Worm (Caenorhabditis elegans) whole organism, young adult: ENCODE measurements around the gene F17C11.4.
A peak's percentile ranks its signal among the peaks of the same experiment; 100 is the strongest.

Experiments
- B0019.2 ChIP-seq: fragments of 200-800 bp; sonication (Bioruptor generic); conservative IDR thresholded peaks from 2 replicates; pipeline ENCODE4 v1.3.6; 2022; ENCODE audit warnings: missing genetic modification reagents, missing genetic modification characterization, missing compliant biosample characterization
- B0035.1 ChIP-seq: sonication (generic microtip); optimal IDR thresholded peaks from 2 replicates; lab custom pipeline; 2016; ENCODE audit warnings: missing genetic modification characterization, mild to moderate bottlenecking, missing compliant biosample characterization, missing genotype, missing genetic modification reagents
- B0336.3 ChIP-seq: fragments of 200-800 bp; sonication (Bioruptor generic); IDR thresholded peaks from 2 replicates; pipeline ENCODE4 v1.3.6; 2022; ENCODE audit warnings: missing genetic modification characterization, missing compliant biosample characterization
- F23B12.7 ChIP-seq: sonication (generic microtip); optimal IDR thresholded peaks from 2 replicates; lab custom pipeline; 2017; ENCODE audit warnings: missing genetic modification characterization, mild to moderate bottlenecking, missing compliant biosample characterization, antibody characterized with exemption, moderate library complexity; ENCODE audit not compliant: insufficient read depth
- T26A5.8 ChIP-seq: sonication (generic microtip); optimal IDR thresholded peaks from 2 replicates; lab custom pipeline; 2016; ENCODE audit warnings: missing genetic modification characterization, missing compliant biosample characterization
- Y53F4B.3 ChIP-seq: fragments of 200-800 bp; sonication (Bioruptor generic); IDR thresholded peaks from 2 replicates; pipeline ENCODE4 v1.3.6; 2022; ENCODE audit warnings: missing genetic modification reagents, missing genetic modification characterization, missing compliant biosample characterization
- Y53G8AR.9 ChIP-seq: fragments of 200-800 bp; sonication (Bioruptor generic); conservative IDR thresholded peaks from 2 replicates; pipeline ENCODE4 v1.3.6; 2022; ENCODE audit warnings: missing genetic modification reagents, missing genetic modification characterization, missing compliant biosample characterization
- ama-1 ChIP-seq, 3 experiments: fragments of 150-350 bp in 1 of 3; sonication (generic microtip) in 2 of 3; optimal IDR thresholded peaks; 2 replicates each; lab custom pipeline; 2014 to 2018; ENCODE audit warnings: missing biosample characterization in 2 of 3, missing genetic modification characterization in 2 of 3, missing genetic modification reagents in 2 of 3
- atf-7 ChIP-seq: sonication (generic microtip); optimal IDR thresholded peaks from 2 replicates; lab custom pipeline; 2017; ENCODE audit warnings: mild to moderate bottlenecking, missing genetic modification characterization, missing compliant biosample characterization
- athp-1 ChIP-seq: sonication (generic microtip); optimal IDR thresholded peaks from 2 replicates; lab custom pipeline; 2017; ENCODE audit warnings: mild to moderate bottlenecking, missing genetic modification characterization, missing compliant biosample characterization
- bed-1 ChIP-seq: fragments of 200-800 bp; sonication (Bioruptor generic); IDR thresholded peaks from 2 replicates; pipeline ENCODE4 v1.3.6; 2022; ENCODE audit warnings: missing genetic modification reagents, missing genetic modification characterization, missing compliant biosample characterization
- cebp-1 ChIP-seq, 2 experiments: fragments of 200-800 bp in 1 of 2; sonication (Bioruptor generic) in 1 of 2; sonication (generic microtip) in 1 of 2; IDR thresholded peaks in 1 of 2; optimal IDR thresholded peaks in 1 of 2; 2 replicates each; pipeline versions ENCODE4 v1.3.6 to Lab custom; 2017 to 2022; ENCODE audit warnings: missing compliant biosample characterization in 2 of 2, missing genetic modification characterization in 2 of 2, mild to moderate bottlenecking in 1 of 2, missing genetic modification reagents in 1 of 2, moderate library complexity in 1 of 2
- cebp-2 ChIP-seq: fragments of 200-800 bp; sonication (Bioruptor generic); IDR thresholded peaks from 2 replicates; pipeline ENCODE4 v1.3.6; 2022; ENCODE audit warnings: missing genetic modification characterization, missing compliant biosample characterization
- ceh-58 ChIP-seq: fragments of 200-800 bp; sonication (Bioruptor generic); IDR thresholded peaks from 2 replicates; pipeline ENCODE4 v1.3.6; 2022; ENCODE audit warnings: missing genetic modification characterization, missing compliant biosample characterization
- ceh-91 ChIP-seq: fragments of 200-800 bp; sonication (Bioruptor generic); IDR thresholded peaks from 2 replicates; pipeline ENCODE4 v1.3.6; 2022; ENCODE audit warnings: missing genetic modification reagents, missing genetic modification characterization, missing compliant biosample characterization
- chd-7 ChIP-seq: sonication (generic microtip); optimal IDR thresholded peaks from 2 replicates; lab custom pipeline; 2016; ENCODE audit warnings: mild to moderate bottlenecking, missing genetic modification characterization, moderate library complexity, missing compliant biosample characterization
- dpl-1 ChIP-seq: fragments of 150-350 bp; optimal IDR thresholded peaks from 2 replicates; lab custom pipeline; 2014; ENCODE audit warnings: missing biosample characterization, missing genetic modification reagents, missing genetic modification characterization
- egl-44 ChIP-seq: fragments of 200-800 bp; sonication (Bioruptor generic); IDR thresholded peaks from 2 replicates; pipeline ENCODE4 v1.3.6; 2022; ENCODE audit warnings: missing genetic modification reagents, missing genetic modification characterization, missing compliant biosample characterization
- egrh-3 ChIP-seq: fragments of 200-800 bp; sonication (Bioruptor generic); IDR thresholded peaks from 2 replicates; pipeline ENCODE4 v1.3.6; 2022; ENCODE audit warnings: missing genetic modification reagents, missing genetic modification characterization, missing compliant biosample characterization
- ekl-4 ChIP-seq: fragments of 200-800 bp; sonication (Bioruptor generic); IDR thresholded peaks from 2 replicates; pipeline ENCODE4 v1.3.6; 2022; ENCODE audit warnings: missing genetic modification reagents, missing genetic modification characterization, missing compliant biosample characterization
- fkh-3 ChIP-seq: sonication (generic microtip); optimal IDR thresholded peaks from 2 replicates; lab custom pipeline; 2016; ENCODE audit warnings: mild to moderate bottlenecking, missing genetic modification characterization, missing compliant biosample characterization
- hlh-12 ChIP-seq: sonication (generic microtip); optimal IDR thresholded peaks from 2 replicates; lab custom pipeline; 2016; ENCODE audit warnings: missing genetic modification characterization, missing compliant biosample characterization
- hmg-1.2 ChIP-seq: fragments of 200-800 bp; sonication (Bioruptor generic); IDR thresholded peaks from 2 replicates; pipeline ENCODE4 v1.3.6; 2022; ENCODE audit warnings: missing genetic modification reagents, missing genetic modification characterization, missing compliant biosample characterization
- hrde-1 ChIP-seq: sonication (generic microtip); optimal IDR thresholded peaks from 2 replicates; lab custom pipeline; 2016; ENCODE audit warnings: missing genetic modification characterization, mild to moderate bottlenecking, missing compliant biosample characterization, moderate library complexity, missing genotype, missing genetic modification reagents, borderline replicate concordance
- let-526 ChIP-seq: fragments of 200-800 bp; sonication (Bioruptor generic); IDR thresholded peaks from 2 replicates; pipeline ENCODE4 v1.3.6; 2022; ENCODE audit warnings: missing genetic modification reagents, missing genetic modification characterization, missing compliant biosample characterization
- lin-54 ChIP-seq: fragments of 200-800 bp; sonication (Bioruptor generic); optimal IDR thresholded peaks from 2 replicates; lab custom pipeline; 2018; ENCODE audit warnings: mild to moderate bottlenecking, missing genetic modification characterization, missing compliant biosample characterization
- lsy-27 ChIP-seq: sonication (generic microtip); optimal IDR thresholded peaks from 2 replicates; lab custom pipeline; 2017; ENCODE audit warnings: missing genetic modification characterization, mild to moderate bottlenecking, missing compliant biosample characterization, antibody characterized with exemption, missing genotype, borderline replicate concordance; ENCODE audit not compliant: insufficient read depth
- madf-6 ChIP-seq: fragments of 200-800 bp; sonication (Bioruptor generic); IDR thresholded peaks from 2 replicates; pipeline ENCODE4 v1.3.6; 2022; ENCODE audit warnings: missing genetic modification reagents, missing genetic modification characterization, missing compliant biosample characterization
- nfya-1 ChIP-seq: sonication (generic microtip); optimal IDR thresholded peaks from 2 replicates; lab custom pipeline; 2017; ENCODE audit warnings: antibody characterized with exemption, missing compliant biosample characterization, missing genetic modification characterization, borderline replicate concordance; ENCODE audit not compliant: insufficient read depth
- nfya-2 ChIP-seq: fragments of 200-800 bp; sonication (Bioruptor generic); IDR thresholded peaks from 2 replicates; pipeline ENCODE4 v1.3.6; 2022; ENCODE audit warnings: missing genetic modification reagents, missing genetic modification characterization, missing compliant biosample characterization
- nfyb-1 ChIP-seq: fragments of 200-800 bp; sonication (Bioruptor generic); IDR thresholded peaks from 2 replicates; pipeline ENCODE4 v1.3.6; 2022; ENCODE audit warnings: missing genetic modification reagents, missing genetic modification characterization, missing compliant biosample characterization
- nhr-179 ChIP-seq: sonication (generic microtip); optimal IDR thresholded peaks from 2 replicates; lab custom pipeline; 2016; ENCODE audit warnings: mild to moderate bottlenecking, missing genetic modification characterization, missing compliant biosample characterization
- nhr-80 ChIP-seq: sonication (generic microtip); optimal IDR thresholded peaks from 2 replicates; lab custom pipeline; 2016; ENCODE audit warnings: missing genetic modification characterization, missing compliant biosample characterization
- nhr-90 ChIP-seq: sonication (generic microtip); optimal IDR thresholded peaks from 2 replicates; lab custom pipeline; 2016; ENCODE audit warnings: missing genotype, mild to moderate bottlenecking, missing genetic modification characterization, missing compliant biosample characterization
- pbrm-1 ChIP-seq: fragments of 200-800 bp; sonication (Bioruptor generic); IDR thresholded peaks from 2 replicates; pipeline ENCODE4 v1.3.6; 2022; ENCODE audit warnings: missing genetic modification reagents, missing genetic modification characterization, missing compliant biosample characterization
- rpc-1 ChIP-seq, 2 experiments: fragments of 150-350 bp in 1 of 2; sonication (generic microtip) in 1 of 2; optimal IDR thresholded peaks; 2 replicates each; lab custom pipeline; 2014 to 2018; ENCODE audit warnings: missing biosample characterization in 1 of 2, missing genetic modification characterization in 1 of 2, missing genetic modification reagents in 1 of 2, missing genotype in 1 of 2
- snpc-1.1 ChIP-seq: sonication (generic microtip); optimal IDR thresholded peaks from 2 replicates; lab custom pipeline; 2017; ENCODE audit warnings: missing genetic modification characterization, mild to moderate bottlenecking, missing compliant biosample characterization, antibody characterized with exemption, moderate library complexity, missing genotype, missing genetic modification reagents; ENCODE audit not compliant: insufficient read depth
- snpc-4 ChIP-seq, 5 experiments: fragments of 150-350 bp in 1 of 5; sonication (generic microtip) in 4 of 5; optimal IDR thresholded peaks; 2 replicates each; lab custom pipeline; 2014 to 2018; ENCODE audit warnings: missing genetic modification characterization in 5 of 5, missing biosample characterization in 3 of 5, antibody characterized with exemption in 2 of 5, mild to moderate bottlenecking in 2 of 5, missing compliant biosample characterization in 2 of 5, missing genotype in 2 of 5, moderate library complexity in 2 of 5, missing genetic modification reagents in 1 of 5
- tbp1 ChIP-seq: fragments of 200-800 bp; sonication (Bioruptor generic); optimal IDR thresholded peaks from 2 replicates; lab custom pipeline; 2018; ENCODE audit warnings: mild to moderate bottlenecking, missing genetic modification characterization, missing compliant biosample characterization
- tbx-9 ChIP-seq: sonication (generic microtip); optimal IDR thresholded peaks from 2 replicates; lab custom pipeline; 2016; ENCODE audit warnings: borderline replicate concordance, missing genetic modification characterization, inconsistent platforms, missing compliant biosample characterization
- unc-130 ChIP-seq: sonication (generic microtip); optimal IDR thresholded peaks from 2 replicates; lab custom pipeline; 2016; ENCODE audit warnings: missing genetic modification reagents, missing genetic modification characterization, missing compliant biosample characterization
- unc-62 ChIP-seq: fragments of 150-350 bp; optimal IDR thresholded peaks from 2 replicates; lab custom pipeline; 2014; ENCODE audit warnings: missing biosample characterization, missing genetic modification reagents, missing genetic modification characterization
- zfh-2 ChIP-seq: fragments of 200-800 bp; sonication (Bioruptor generic); conservative IDR thresholded peaks from 2 replicates; pipeline ENCODE4 v1.3.6; 2022; ENCODE audit warnings: missing genetic modification reagents, missing genetic modification characterization, missing compliant biosample characterization
- zim-3 ChIP-seq: sonication (generic microtip); optimal IDR thresholded peaks from 2 replicates; lab custom pipeline; 2017; ENCODE audit warnings: mild to moderate bottlenecking, missing genetic modification characterization, moderate library complexity, missing compliant biosample characterization
- ztf-26 ChIP-seq: sonication (generic microtip); optimal IDR thresholded peaks from 2 replicates; lab custom pipeline; 2017; ENCODE audit warnings: missing genetic modification characterization, missing compliant biosample characterization
- ztf-6 ChIP-seq: fragments of 200-800 bp; sonication (Bioruptor generic); IDR thresholded peaks from 2 replicates; pipeline ENCODE4 v1.3.6; 2022; ENCODE audit warnings: missing genetic modification reagents, missing genetic modification characterization, missing compliant biosample characterization

The F17C11.4 gene

DNA sequence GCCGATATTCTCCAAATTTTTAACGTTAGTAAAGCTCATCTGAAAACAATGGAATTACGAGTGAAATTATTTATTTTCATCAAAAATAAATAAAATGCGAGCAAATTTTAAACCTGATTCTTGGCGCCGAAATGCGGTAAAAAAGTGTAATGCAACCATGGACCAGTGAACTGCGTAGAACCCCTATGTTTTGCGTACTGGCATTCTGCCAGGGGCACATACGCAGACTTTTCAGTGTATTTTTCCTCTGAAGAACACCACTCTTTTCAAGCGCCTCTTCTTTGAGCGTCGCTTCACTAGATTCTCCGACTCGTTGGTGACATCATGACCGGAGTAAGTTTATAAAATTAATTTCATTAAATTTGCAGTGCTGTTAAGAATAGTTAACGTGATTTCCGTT is 13.8 kb downstream of the F17C11.4 start, which contains the start of the genes ctf-4 and eef-1G:
Gene ctf-4 (minus strand): TSS at position 39 of the 400 bp plus-strand sequence.
Gene eef-1G (plus strand): TSS at position 219 of the 400 bp plus-strand sequence.
- no peak for TF ChIP-seq tbx-9
- peak; percentile 87 for TF ChIP-seq let-526 (GFP tag; lab: Robert Waterston, UW)
- peak; percentile 83 for TF ChIP-seq ceh-91
- TF ChIP-seq rpc-1 (optimal IDR thresholded peaks at IDR 0.05; lab: Kevin White, UChicago) = no peak
- TF ChIP-seq rpc-1 (tag; optimal IDR thresholded peaks at IDR 0.05; lab: Kevin White, UChicago) = no peak
- TF ChIP-seq bed-1 = no peak
- TF ChIP-seq hrde-1 (tag; lab: Kevin White, UChicago) = no peak
- 0 out of 2 replicates have a peak, but pooled peaks have one; percentile 62 for TF ChIP-seq cebp-2 (GFP tag; lab: Robert Waterston, UW)
- peak; percentile 91 for TF ChIP-seq madf-6
- no peak for TF ChIP-seq nhr-179 (tag; lab: Kevin White, UChicago)
- no peak for TF ChIP-seq B0035.1
- TF ChIP-seq ceh-58 (GFP tag; lab: Robert Waterston, UW) = no peak
- no peak for TF ChIP-seq egrh-3 (GFP tag; lab: Robert Waterston, UW)
- TF ChIP-seq snpc-4 (GFP tag; optimal IDR thresholded peaks at IDR 0.05; lab: Kevin White, UChicago) = peak; percentile 71
- TF ChIP-seq snpc-4 (tag; optimal IDR thresholded peaks at IDR 0.05; lab: Kevin White, UChicago) = peak; percentile 65 to 84 (median 80)
- peak; percentile 99 for TF ChIP-seq hmg-1.2
- TF ChIP-seq hlh-12 (tag; lab: Kevin White, UChicago) = no peak
- no peak for TF ChIP-seq T26A5.8 (tag; lab: Kevin White, UChicago)
- peak; percentile 97 for TF ChIP-seq F23B12.7 (tag; lab: Kevin White, UChicago)
- peak; percentile 91 for TF ChIP-seq pbrm-1 (GFP tag; lab: Robert Waterston, UW)
- TF ChIP-seq ztf-26 = peak; percentile 77
- no peak for TF ChIP-seq fkh-3 (tag; lab: Kevin White, UChicago)
- peak; percentile 97 for TF ChIP-seq nhr-80 (tag; lab: Kevin White, UChicago)
- TF ChIP-seq B0019.2 = peak; percentile 57
- TF ChIP-seq athp-1 (tag; lab: Kevin White, UChicago) = peak; percentile 79
- TF ChIP-seq ztf-6 (GFP tag; lab: Robert Waterston, UW) = peak; percentile 71; the same call in 1 of the 2 replicates
- peak; percentile 83 for TF ChIP-seq atf-7 (tag; lab: Kevin White, UChicago)
- TF ChIP-seq zim-3 (tag; lab: Kevin White, UChicago) = no peak
- peak; percentile 93 for TF ChIP-seq ekl-4 (GFP tag; lab: Robert Waterston, UW)
- TF ChIP-seq Y53F4B.3 = no peak
- peak; percentile 40 for TF ChIP-seq unc-62 (GFP tag; lab: Kevin White, UChicago)
- peak; percentile 77 for TF ChIP-seq unc-130 (GFP tag; lab: Kevin White, UChicago)
- no peak for TF ChIP-seq ama-1 (optimal IDR thresholded peaks at IDR 0.05; lab: Kevin White, UChicago)
- no peak for TF ChIP-seq ama-1 (GFP tag; optimal IDR thresholded peaks at IDR 0.05; lab: Kevin White, UChicago)
- TF ChIP-seq nfya-2 (GFP tag; lab: Robert Waterston, UW) = no peak
- peak; percentile 94 for TF ChIP-seq nfyb-1
- peak; percentile 52 for TF ChIP-seq nhr-90 (tag; lab: Kevin White, UChicago)
- peak; percentile 95 for TF ChIP-seq Y53G8AR.9 (GFP tag; lab: Robert Waterston, UW)
- peak; percentile 80; the same call in 1 of the 2 replicates for TF ChIP-seq egl-44 (GFP tag; lab: Robert Waterston, UW)
- TF ChIP-seq chd-7 (tag; lab: Kevin White, UChicago) = peak; percentile 85
- peak; percentile 89 for TF ChIP-seq dpl-1
- peak; percentile 75 for TF ChIP-seq B0336.3 (GFP tag; lab: Robert Waterston, UW)
- TF ChIP-seq tbp1 (GFP tag; lab: Kevin White, UChicago) = peak; percentile 74
- TF ChIP-seq lsy-27 = no peak
- TF ChIP-seq snpc-1.1 (tag; lab: Kevin White, UChicago) = peak; percentile 59
- peak; percentile 95 for TF ChIP-seq lin-54
- TF ChIP-seq nfya-1 = no peak
- TF ChIP-seq cebp-1 (GFP tag; IDR thresholded peaks at IDR 0.05; lab: Robert Waterston, UW) = peak; percentile 61; the same call in 1 of the 2 replicates
- TF ChIP-seq cebp-1 (tag; optimal IDR thresholded peaks at IDR 0.05; lab: Kevin White, UChicago) = peak; percentile 88
- no peak for TF ChIP-seq zfh-2
